Worm (Caenorhabditis elegans) whole organism, late embryonic: ENCODE results near the gene F09G8.10.

ENCODE experiments used
- C38D4.7 ChIP-seq: fragments of 200-800 bp; sonication (Bioruptor generic); optimal IDR thresholded peaks from 2 replicates; lab custom pipeline; 2018; ENCODE audit warnings: mild to moderate bottlenecking, missing genetic modification characterization, moderate library complexity, missing compliant biosample characterization
- ama-1 ChIP-seq: fragments of 150-350 bp; optimal IDR thresholded peaks from 2 replicates; lab custom pipeline; 2014
- lin-11 ChIP-seq: fragments of 200-800 bp; sonication (Bioruptor generic); optimal IDR thresholded peaks from 2 replicates; lab custom pipeline; 2018; ENCODE audit warnings: mild to moderate bottlenecking, missing genetic modification characterization, missing compliant biosample characterization
- odd-2 ChIP-seq: sonication (generic microtip); optimal IDR thresholded peaks from 2 replicates; lab custom pipeline; 2017; ENCODE audit warnings: antibody characterized with exemption, mild to moderate bottlenecking, missing genetic modification characterization, missing compliant biosample characterization
- pag-3 ChIP-seq: sonication (generic microtip); optimal IDR thresholded peaks from 2 replicates; lab custom pipeline; 2016; ENCODE audit warnings: missing compliant biosample characterization, missing genetic modification characterization, borderline replicate concordance
- pqm-1 ChIP-seq: sonication (generic microtip); optimal IDR thresholded peaks from 2 replicates; lab custom pipeline; 2016; ENCODE audit warnings: missing genetic modification characterization, missing compliant biosample characterization
- unc-55 ChIP-seq: sonication (generic microtip); optimal IDR thresholded peaks from 2 replicates; lab custom pipeline; 2017; ENCODE audit warnings: missing biosample characterization, missing genetic modification reagents, missing genetic modification characterization

- TF ChIP-seq unc-55 (GFP tag; lab: Kevin White, UChicago) = no peak
- TF ChIP-seq ama-1 (lab: Kevin White, UChicago) = no peak
- no peak for TF ChIP-seq pqm-1
- no peak for TF ChIP-seq C38D4.7
- TF ChIP-seq pag-3 = no peak
- TF ChIP-seq odd-2 (tag; lab: Kevin White, UChicago) = no peak
- TF ChIP-seq lin-11 (tag; lab: Kevin White, UChicago) = no peak
Measured at ce11 chrIII:8281310-8281709, 9.3 kb upstream of the F09G8.10 start.
